Worm (Caenorhabditis elegans): Measurements from ENCODE around the gene M176.9.

DNA sequence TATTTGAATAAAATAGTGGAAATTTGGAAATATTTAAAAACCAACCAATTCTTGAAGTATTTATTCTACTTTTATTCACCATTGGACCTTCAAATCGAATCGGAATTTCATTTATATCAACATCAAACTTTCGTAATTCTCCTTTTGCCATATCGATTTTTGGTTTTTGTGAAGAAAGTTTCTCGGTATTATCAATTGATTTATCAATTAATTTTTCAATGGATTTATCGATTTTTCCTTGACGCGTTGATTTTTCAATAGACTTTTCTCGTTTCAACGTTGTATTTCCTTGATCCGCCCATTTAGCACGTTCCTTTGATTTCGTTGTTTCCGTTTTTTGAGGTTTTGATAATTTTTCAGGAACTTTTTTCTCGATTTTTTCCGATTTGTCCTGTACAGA lies 42.0 kb downstream of the M176.9 start:
- TF ChIP-seq ama-1 (optimal IDR thresholded peaks at IDR 0.05) (no peak), nhr-12 (tag; optimal IDR thresholded peaks at IDR 0.05) (no peak), ztf-11 (tag; optimal IDR thresholded peaks at IDR 0.05) (no peak), nhr-23 (tag; optimal IDR thresholded peaks at IDR 0.05) (no peak), hmg-11 (tag; optimal IDR thresholded peaks at IDR 0.05) (no peak), skn-1 (tag; optimal IDR thresholded peaks at IDR 0.05) (no peak), lin-39 (tag; optimal IDR thresholded peaks at IDR 0.05) (no peak), elt-2 (tag; optimal IDR thresholded peaks at IDR 0.05) (no peak), zag-1 (tag; optimal IDR thresholded peaks at IDR 0.05) (no peak), nhr-237 (tag; optimal IDR thresholded peaks at IDR 0.05) (no peak), nhr-77 (tag; optimal IDR thresholded peaks at IDR 0.05) (no peak), egl-5 (tag; optimal IDR thresholded peaks at IDR 0.05) (no peak), nhr-11 (tag; optimal IDR thresholded peaks at IDR 0.05) (no peak), aly-2 (tag; optimal IDR thresholded peaks at IDR 0.05) (no peak)
